Fruit fly (Drosophila melanogaster) whole organism, prepupa: ENCODE results near the gene opa.

Source experiments
- CG3919 ChIP-seq: fragments of 200-800 bp; sonication (Bioruptor generic); optimal IDR thresholded peaks from 3 replicates; lab custom pipeline; 2016; ENCODE audit warnings: missing biosample characterization, missing genetic modification characterization
- CG6163 ChIP-seq: fragments of 200-800 bp; sonication (Bioruptor generic); IDR thresholded peaks from 3 replicates; pipeline ENCODE4 v1.3.6; 2022; ENCODE audit warnings: missing biosample characterization, missing genetic modification characterization
- CG6808 ChIP-seq: fragments of 200-800 bp; sonication (Bioruptor generic); optimal IDR thresholded peaks from 3 replicates; lab custom pipeline; 2017; ENCODE audit warnings: missing biosample characterization, missing genetic modification characterization, mild to moderate bottlenecking, moderate library complexity, missing genetic modification reagents
- CG6854 ChIP-seq: fragments of 200-800 bp; sonication (Bioruptor generic); optimal IDR thresholded peaks from 2 replicates; lab custom pipeline; 2017; ENCODE audit warnings: missing biosample characterization, mild to moderate bottlenecking, missing genetic modification characterization
- CG8319 ChIP-seq: fragments of 200-800 bp; sonication (Bioruptor generic); optimal IDR thresholded peaks from 3 replicates; lab custom pipeline; 2016; ENCODE audit warnings: missing biosample characterization, missing genetic modification characterization
- Eip78C ChIP-seq: fragments of 200-800 bp; sonication (Bioruptor generic); peaks from one replicate; lab custom pipeline; 2016; ENCODE audit warnings: missing biosample characterization, missing genetic modification characterization
- Eip93F ChIP-seq: fragments of 200-800 bp; sonication (Bioruptor generic); optimal IDR thresholded peaks from 2 replicates; lab custom pipeline; 2016; ENCODE audit warnings: missing biosample characterization, mild to moderate bottlenecking, missing genetic modification characterization
- Gug ChIP-seq: fragments of 200-800 bp; sonication (Bioruptor generic); IDR thresholded peaks from 2 replicates; pipeline ENCODE4 v1.3.6; 2022; ENCODE audit warnings: missing biosample characterization, missing genetic modification characterization
- Hr39 ChIP-seq: fragments of 200-800 bp; sonication (Bioruptor generic); optimal IDR thresholded peaks from 2 replicates; lab custom pipeline; 2016; ENCODE audit warnings: missing biosample characterization, missing genetic modification characterization
- Sox102F ChIP-seq: fragments of 200-800 bp; sonication (Bioruptor generic); optimal IDR thresholded peaks from 2 replicates; lab custom pipeline; 2016; ENCODE audit warnings: missing biosample characterization, mild to moderate bottlenecking, missing genetic modification characterization
- acj6 ChIP-seq: fragments of 200-800 bp; sonication (Bioruptor generic); optimal IDR thresholded peaks from 3 replicates; lab custom pipeline; 2016; ENCODE audit warnings: missing biosample characterization, missing genetic modification characterization
- spab ChIP-seq: fragments of 200-800 bp; sonication (Bioruptor generic); optimal IDR thresholded peaks from 2 replicates; lab custom pipeline; 2017; ENCODE audit warnings: missing biosample characterization, mild to moderate bottlenecking, missing genetic modification characterization, missing genetic modification reagents
- vri ChIP-seq: fragments of 200-800 bp; sonication (Bioruptor generic); optimal IDR thresholded peaks from 3 replicates; lab custom pipeline; 2016; ENCODE audit warnings: missing biosample characterization, mild to moderate bottlenecking, missing genetic modification characterization

- peak; percentile 36 for TF ChIP-seq CG6808 (GFP tag; lab: Kevin White, UChicago)
- peak; percentile 5 for TF ChIP-seq spab (GFP tag; lab: Kevin White, UChicago)
- TF ChIP-seq CG3919 (GFP tag; lab: Kevin White, UChicago), result peak; percentile 74
- peak; percentile 51; the same call in 1 of the 2 replicates for TF ChIP-seq Gug
- peak; percentile 62 for TF ChIP-seq CG8319 (GFP tag; lab: Kevin White, UChicago)
- TF ChIP-seq Sox102F, result peak; percentile 84
- peak; percentile 91 for TF ChIP-seq Eip78C (GFP tag; lab: Kevin White, UChicago)
- TF ChIP-seq CG6854 (GFP tag; lab: Kevin White, UChicago), result peak; percentile 62
- TF ChIP-seq Hr39, result peak; percentile 85
- peak; percentile 75 for TF ChIP-seq acj6 (GFP tag; lab: Kevin White, UChicago)
- TF ChIP-seq CG6163 (GFP tag; lab: Robert Waterston, UW), result peak; percentile 83
- TF ChIP-seq Eip93F (GFP tag; lab: Kevin White, UChicago), result peak; percentile 55
- TF ChIP-seq vri (GFP tag; lab: Kevin White, UChicago), result peak; percentile 90
Measured at dm6 chr3R:4912130-4912549, 59.5 kb downstream of the opa start.
